Worm (Caenorhabditis elegans) whole organism, L1 larva: ENCODE results near the gene B0546.5.

Experiments
- C16A3.4 ChIP-seq: fragments of 150-350 bp; optimal IDR thresholded peaks from 2 replicates; lab custom pipeline; 2014; ENCODE audit warnings: missing biosample characterization, missing genetic modification characterization
- F16B12.6 ChIP-seq: fragments of 150-350 bp; optimal IDR thresholded peaks from 2 replicates; lab custom pipeline; 2014; ENCODE audit warnings: missing biosample characterization, missing genetic modification characterization
- ama-1 ChIP-seq: fragments of 150-350 bp; optimal IDR thresholded peaks from 2 replicates; lab custom pipeline; 2014
- ceh-8 ChIP-seq: fragments of 200-800 bp; sonication (Bioruptor generic); optimal IDR thresholded peaks from 2 replicates; lab custom pipeline; 2018; ENCODE audit warnings: mild to moderate bottlenecking, missing genetic modification characterization, moderate library complexity, missing compliant biosample characterization
- ces-1 ChIP-seq: fragments of 150-350 bp; optimal IDR thresholded peaks from 2 replicates; lab custom pipeline; 2014; ENCODE audit warnings: missing biosample characterization, missing genetic modification reagents, missing genetic modification characterization
- dsc-1 ChIP-seq: sonication (generic microtip); optimal IDR thresholded peaks from 2 replicates; lab custom pipeline; 2016; ENCODE audit warnings: mild to moderate bottlenecking, missing genetic modification characterization, missing compliant biosample characterization
- efl-1 ChIP-seq, 4 experiments: fragments of 150-350 bp; optimal IDR thresholded peaks in 3 of 4; peaks in 1 of 4; 1 replicate in 1 of 4; 2 replicates in 3 of 4; lab custom pipeline; 2014; ENCODE audit warnings: missing biosample characterization in 2 of 4, missing genetic modification characterization in 2 of 4, missing genetic modification reagents in 2 of 4
- efl-3 ChIP-seq: fragments of 200-800 bp; sonication (Bioruptor generic); optimal IDR thresholded peaks from 2 replicates; lab custom pipeline; 2018; ENCODE audit warnings: mild to moderate bottlenecking, missing genetic modification characterization, missing compliant biosample characterization
- egl-13 ChIP-seq: sonication (generic microtip); optimal IDR thresholded peaks from 2 replicates; lab custom pipeline; 2016; ENCODE audit warnings: missing genotype, missing genetic modification reagents, missing genetic modification characterization, missing compliant biosample characterization
- elt-2 ChIP-seq: sonication (generic microtip); optimal IDR thresholded peaks from 2 replicates; lab custom pipeline; 2016; ENCODE audit warnings: missing genetic modification characterization, mild to moderate bottlenecking, inconsistent platforms, missing compliant biosample characterization, missing genetic modification reagents
- fkh-10 ChIP-seq: sonication (generic microtip); optimal IDR thresholded peaks from 2 replicates; lab custom pipeline; 2017; ENCODE audit warnings: missing biosample characterization, missing genetic modification reagents, missing genetic modification characterization
- fkh-8 ChIP-seq: sonication (generic microtip); optimal IDR thresholded peaks from 2 replicates; lab custom pipeline; 2016; ENCODE audit warnings: mild to moderate bottlenecking, missing genetic modification characterization, missing compliant biosample characterization
- grh-1 ChIP-seq: fragments of 200-800 bp; sonication (Bioruptor generic); IDR thresholded peaks from 2 replicates; pipeline ENCODE4 v1.3.6; 2022; ENCODE audit warnings: missing genetic modification reagents, missing genetic modification characterization, missing compliant biosample characterization
- hlh-17 ChIP-seq: fragments of 200-800 bp; sonication (Bioruptor generic); optimal IDR thresholded peaks from 2 replicates; lab custom pipeline; 2018; ENCODE audit warnings: missing genetic modification characterization, mild to moderate bottlenecking, missing compliant biosample characterization, moderate library complexity, borderline replicate concordance
- hlh-4 ChIP-seq: sonication (generic microtip); optimal IDR thresholded peaks from 2 replicates; lab custom pipeline; 2016; ENCODE audit warnings: mild to moderate bottlenecking, missing genetic modification characterization, missing compliant biosample characterization
- irx-1 ChIP-seq: sonication (generic microtip); optimal IDR thresholded peaks from 2 replicates; lab custom pipeline; 2016; ENCODE audit warnings: missing genetic modification characterization, missing compliant biosample characterization
- isw-1 ChIP-seq: fragments of 200-800 bp; sonication (Bioruptor generic); IDR thresholded peaks from 2 replicates; pipeline ENCODE4 v1.3.6; 2022; ENCODE audit warnings: missing genetic modification characterization, missing compliant biosample characterization
- lin-14 ChIP-seq: fragments of 200-800 bp; sonication (Bioruptor generic); optimal IDR thresholded peaks from 2 replicates; lab custom pipeline; 2018; ENCODE audit warnings: mild to moderate bottlenecking, missing genetic modification characterization, moderate library complexity, missing compliant biosample characterization
- lin-35 ChIP-seq, 2 experiments: fragments of 150-350 bp; optimal IDR thresholded peaks; 2 replicates each; lab custom pipeline; 2014; ENCODE audit warnings: missing biosample characterization in 2 of 2, missing genetic modification characterization in 2 of 2, missing genetic modification reagents in 2 of 2
- lir-3 ChIP-seq: sonication (generic microtip); optimal IDR thresholded peaks from 2 replicates; lab custom pipeline; 2016; ENCODE audit warnings: mild to moderate bottlenecking, missing genetic modification characterization, moderate library complexity, missing compliant biosample characterization; ENCODE audit not compliant: poor library complexity
- lsy-2 ChIP-seq, 2 experiments: fragments of 150-350 bp; optimal IDR thresholded peaks; 2 replicates each; lab custom pipeline; 2014; ENCODE audit warnings: missing biosample characterization in 2 of 2, missing genetic modification characterization in 2 of 2
- mdl-1 ChIP-seq, 2 experiments: fragments of 150-350 bp; optimal IDR thresholded peaks; 2 replicates each; lab custom pipeline; 2014 to 2017; ENCODE audit warnings: missing biosample characterization in 2 of 2, missing genetic modification characterization in 2 of 2, inconsistent platforms in 1 of 2
- mef-2 ChIP-seq: fragments of 150-350 bp; optimal IDR thresholded peaks from 2 replicates; lab custom pipeline; 2014; ENCODE audit warnings: missing biosample characterization, missing genetic modification characterization
- mep-1 ChIP-seq: fragments of 150-350 bp; optimal IDR thresholded peaks from 2 replicates; lab custom pipeline; 2014; ENCODE audit warnings: missing biosample characterization, missing genetic modification characterization
- nhr-47 ChIP-seq: sonication (generic microtip); optimal IDR thresholded peaks from 2 replicates; lab custom pipeline; 2016; ENCODE audit warnings: mild to moderate bottlenecking, missing genetic modification characterization, moderate library complexity, missing compliant biosample characterization
- nhr-71 ChIP-seq: sonication (generic microtip); optimal IDR thresholded peaks from 2 replicates; lab custom pipeline; 2016; ENCODE audit warnings: mild to moderate bottlenecking, missing genetic modification characterization, moderate library complexity, missing compliant biosample characterization
- nhr-77 ChIP-seq: fragments of 150-350 bp; optimal IDR thresholded peaks from 2 replicates; lab custom pipeline; 2014; ENCODE audit warnings: missing biosample characterization, missing genetic modification characterization
- nhr-85 ChIP-seq: sonication (generic microtip); peaks from one replicate; lab custom pipeline; 2016; ENCODE audit warnings: missing genetic modification characterization, inconsistent platforms, missing compliant biosample characterization
- nhr-90 ChIP-seq: sonication (generic microtip); optimal IDR thresholded peaks from 2 replicates; lab custom pipeline; 2016; ENCODE audit warnings: mild to moderate bottlenecking, missing genetic modification characterization, missing compliant biosample characterization; ENCODE audit not compliant: poor library complexity
- skn-1 ChIP-seq: fragments of 150-350 bp; optimal IDR thresholded peaks from 2 replicates; lab custom pipeline; 2014; ENCODE audit warnings: missing biosample characterization, missing genetic modification characterization
- snpc-4 ChIP-seq: fragments of 150-350 bp; optimal IDR thresholded peaks from 2 replicates; lab custom pipeline; 2014; ENCODE audit warnings: missing biosample characterization, missing genetic modification characterization
- snu-23 ChIP-seq: sonication (generic microtip); optimal IDR thresholded peaks from 2 replicates; lab custom pipeline; 2016; ENCODE audit warnings: missing genetic modification characterization, missing compliant biosample characterization
- sptf-1 ChIP-seq: fragments of 150-350 bp; optimal IDR thresholded peaks from 2 replicates; lab custom pipeline; 2014; ENCODE audit warnings: missing biosample characterization, missing genetic modification characterization
- unc-130 ChIP-seq: fragments of 150-350 bp; optimal IDR thresholded peaks from 2 replicates; lab custom pipeline; 2017; ENCODE audit warnings: missing biosample characterization, missing genetic modification characterization, inconsistent platforms
- unc-30 ChIP-seq: sonication (generic microtip); optimal IDR thresholded peaks from 2 replicates; lab custom pipeline; 2017; ENCODE audit warnings: missing biosample characterization, missing genetic modification characterization
- unc-86 ChIP-seq: sonication (generic microtip); optimal IDR thresholded peaks from 2 replicates; lab custom pipeline; 2016; ENCODE audit warnings: missing genetic modification characterization, missing compliant biosample characterization
- vab-15 ChIP-seq: sonication (generic microtip); optimal IDR thresholded peaks from 2 replicates; lab custom pipeline; 2017; ENCODE audit warnings: missing genotype, mild to moderate bottlenecking, missing genetic modification characterization, missing compliant biosample characterization
- zag-1 ChIP-seq: fragments of 150-350 bp; optimal IDR thresholded peaks from 2 replicates; lab custom pipeline; 2014; ENCODE audit warnings: missing biosample characterization, missing genetic modification characterization
- ztf-11 ChIP-seq, 2 experiments: sonication (generic microtip); optimal IDR thresholded peaks; 2 replicates each; lab custom pipeline; 2016 to 2017; ENCODE audit warnings: missing genetic modification characterization in 2 of 2, missing biosample characterization in 1 of 2, missing compliant biosample characterization in 1 of 2
- ztf-4 ChIP-seq: fragments of 150-350 bp; optimal IDR thresholded peaks from 2 replicates; lab custom pipeline; 2014; ENCODE audit warnings: missing biosample characterization, missing genetic modification characterization

Gene B0546.5

ce11 chrIV:3428434-3428950 is 38.6 kb upstream of the B0546.5 start, which contains the start of the genes C04C3.9 and srz-60:
TSS of gene C04C3.9 (minus strand) at chrIV:3428534.
TSS of gene srz-60 (plus strand) at chrIV:3428900.
- TF ChIP-seq ztf-4 (tag; lab: Kevin White, UChicago) (no peak), C16A3.4 (tag; lab: Kevin White, UChicago) (no peak), mep-1 (tag; lab: Kevin White, UChicago) (no peak)

ce11 chrIV:3422516-3422915 is 32.6 kb upstream of the B0546.5 start, which contains the start of gene C04C3.6:
TSS of gene C04C3.6 (minus strand) at chrIV:3422616.
- TF ChIP-seq lsy-2 (tag; optimal IDR thresholded peaks at IDR 0.05; lab: Kevin White, UChicago): no peak
- TF ChIP-seq nhr-47: no peak
- TF ChIP-seq sptf-1: no peak
- TF ChIP-seq fkh-10 (GFP tag; lab: Kevin White, UChicago): no peak
- no peak for TF ChIP-seq ceh-8 (GFP tag; lab: Kevin White, UChicago)
- no peak for TF ChIP-seq nhr-90
- no peak for TF ChIP-seq hlh-4 (tag; lab: Kevin White, UChicago)
- TF ChIP-seq ama-1: no peak
- no peak for TF ChIP-seq lir-3 (tag; lab: Kevin White, UChicago)
- no peak for TF ChIP-seq nhr-71
- TF ChIP-seq irx-1: no peak
- TF ChIP-seq ces-1 (GFP tag; lab: Kevin White, UChicago): no peak
- TF ChIP-seq skn-1 (tag; lab: Kevin White, UChicago): no peak

- TF ChIP-seq nhr-77 (tag; lab: Kevin White, UChicago) (no peak), efl-1 (optimal IDR thresholded peaks at IDR 0.05; lab: Kevin White, UChicago) (no peak), efl-1 (GFP tag; optimal IDR thresholded peaks at IDR 0.05 in 1 of 2; lab: Kevin White, UChicago) (peak in 1 of 2 experiments; percentile 37), hlh-17 (GFP tag; lab: Kevin White, UChicago) (no peak), snpc-4 (tag; lab: Kevin White, UChicago) (no peak), hlh-4 (tag; lab: Kevin White, UChicago) (no peak), isw-1 (GFP tag; lab: Robert Waterston, UW) (no peak)
These were observed 28.8 kb upstream of the B0546.5 start for ce11 chrIV:3418741-3419140.

ce11 chrIV:3415383-3415782 is 25.5 kb upstream of the B0546.5 start, which contains the start of gene lgc-9:
TSS of gene lgc-9 (plus strand) at chrIV:3415683.
- TF ChIP-seq grh-1 (GFP tag; lab: Robert Waterston, UW): no peak
- no peak for TF ChIP-seq vab-15 (tag; lab: Kevin White, UChicago)
- no peak for TF ChIP-seq mef-2 (tag; lab: Kevin White, UChicago)
- no peak for TF ChIP-seq egl-13 (tag; lab: Kevin White, UChicago)
- TF ChIP-seq snu-23 (GFP tag; lab: Kevin White, UChicago): no peak
- no peak for TF ChIP-seq lin-14
- TF ChIP-seq fkh-10 (GFP tag; lab: Kevin White, UChicago): no peak
- no peak for TF ChIP-seq unc-130
- no peak for TF ChIP-seq C16A3.4 (tag; lab: Kevin White, UChicago)
- TF ChIP-seq efl-3 (GFP tag; lab: Kevin White, UChicago): no peak

ce11 chrIV:3400941-3401340 is 11.0 kb upstream of the B0546.5 start:
- TF ChIP-seq elt-2 (tag; lab: Kevin White, UChicago): peak; percentile 58
- TF ChIP-seq mef-2 (tag; lab: Kevin White, UChicago): no peak
- TF ChIP-seq, all 84 proteins: peak for 1

ce11 chrIV:3399015-3399722 is 9.3 kb upstream of the B0546.5 start, which contains the start of the genes dyf-3 and pdhb-1:
TSS of gene dyf-3 (minus strand) at chrIV:3399231.
TSS of gene pdhb-1 (plus strand) at chrIV:3399672.
- TF ChIP-seq dsc-1: peak; percentile 16
- TF ChIP-seq hlh-4 (tag; lab: Kevin White, UChicago): no peak
- no peak for TF ChIP-seq ztf-11 (tag; optimal IDR thresholded peaks at IDR 0.05; lab: Kevin White, UChicago)
- TF ChIP-seq F16B12.6 (tag; lab: Kevin White, UChicago): peak; percentile 92
- no peak for TF ChIP-seq hlh-17 (GFP tag; lab: Kevin White, UChicago)
- no peak for TF ChIP-seq unc-30 (tag; lab: Kevin White, UChicago)
- peak; percentile 54 for TF ChIP-seq fkh-8 (tag; lab: Kevin White, UChicago)
- peak; percentile 29 for TF ChIP-seq nhr-77 (tag; lab: Kevin White, UChicago)
- peak; percentile 11 for TF ChIP-seq unc-86
- no peak for TF ChIP-seq zag-1
- no peak for TF ChIP-seq egl-13 (tag; lab: Kevin White, UChicago)
- peak; percentile 26 to 59 for TF ChIP-seq lin-35 (GFP tag; optimal IDR thresholded peaks at IDR 0.05; lab: Kevin White, UChicago)
- peak; percentile 69 for TF ChIP-seq nhr-85 (tag; lab: Kevin White, UChicago)
- TF ChIP-seq fkh-10 (GFP tag; lab: Kevin White, UChicago): peak; percentile 4
- peak in 1 of 2 experiments; percentile 37 for TF ChIP-seq mdl-1 (tag; optimal IDR thresholded peaks at IDR 0.05; lab: Kevin White, UChicago)
- no peak for TF ChIP-seq ceh-8 (GFP tag; lab: Kevin White, UChicago)
- peak; percentile 38 for TF ChIP-seq snu-23 (GFP tag; lab: Kevin White, UChicago)
- peak; percentile 88 to 97 for TF ChIP-seq lsy-2 (tag; optimal IDR thresholded peaks at IDR 0.05; lab: Kevin White, UChicago)
